Fruit fly (Drosophila melanogaster) whole organism, embryonic: Measurements from ENCODE around the gene Baldspot.
A peak's percentile ranks its signal among the peaks of the same experiment; 100 is the strongest.

ENCODE experiments used
- ATbp ChIP-seq: fragments of 200-800 bp; sonication (Bioruptor generic); optimal IDR thresholded peaks from 2 replicates; lab custom pipeline; 2017; ENCODE audit warnings: missing biosample characterization, mild to moderate bottlenecking, missing genetic modification characterization, missing genetic modification reagents
- Abd-B ChIP-seq: fragments of 200-800 bp; sonication (Bioruptor generic); optimal IDR thresholded peaks from 2 replicates; lab custom pipeline; 2018; ENCODE audit warnings: missing biosample characterization, mild to moderate bottlenecking, missing genetic modification characterization, moderate library complexity
- B-H2 ChIP-seq: fragments of 200-800 bp; sonication (Bioruptor generic); optimal IDR thresholded peaks from 2 replicates; lab custom pipeline; 2018; ENCODE audit warnings: missing biosample characterization, mild to moderate bottlenecking, missing genetic modification characterization
- CG10431 ChIP-seq: fragments of 200-800 bp; sonication (Bioruptor generic); optimal IDR thresholded peaks from 3 replicates; lab custom pipeline; 2018; ENCODE audit warnings: missing biosample characterization, mild to moderate bottlenecking, missing genetic modification characterization
- CG10959 ChIP-seq: fragments of 200-800 bp; sonication (Bioruptor generic); IDR thresholded peaks from 2 replicates; pipeline ENCODE4 v1.3.6; 2022; ENCODE audit warnings: missing biosample characterization, missing genetic modification characterization
- CG10979 ChIP-seq: fragments of 200-800 bp; sonication (Bioruptor generic); optimal IDR thresholded peaks from 2 replicates; lab custom pipeline; 2018; ENCODE audit warnings: missing biosample characterization, mild to moderate bottlenecking, missing genetic modification characterization, moderate library complexity
- CG11247 ChIP-seq: fragments of 200-800 bp; sonication (Bioruptor generic); IDR thresholded peaks from 2 replicates; pipeline ENCODE4 v1.3.6; 2022; ENCODE audit warnings: missing biosample characterization, missing genetic modification characterization
- CG12155 ChIP-seq: fragments of 200-800 bp; sonication (Bioruptor generic); optimal IDR thresholded peaks from 3 replicates; lab custom pipeline; 2016; ENCODE audit warnings: missing biosample characterization, missing genetic modification characterization
- CG1233 ChIP-seq: fragments of 200-800 bp; sonication (Bioruptor generic); optimal IDR thresholded peaks from 4 replicates; lab custom pipeline; 2018; ENCODE audit warnings: missing biosample characterization, mild to moderate bottlenecking, missing genetic modification characterization
- CG13894 ChIP-seq: fragments of 200-800 bp; sonication (Bioruptor generic); optimal IDR thresholded peaks from 3 replicates; lab custom pipeline; 2018; ENCODE audit warnings: missing biosample characterization, mild to moderate bottlenecking, missing genetic modification characterization, moderate library complexity
- CG15514 ChIP-seq: fragments of 200-800 bp; sonication (Bioruptor generic); optimal IDR thresholded peaks from 3 replicates; lab custom pipeline; 2017; ENCODE audit warnings: missing biosample characterization, missing genetic modification characterization, mild to moderate bottlenecking, moderate library complexity, missing genetic modification reagents
- CG1792 ChIP-seq: fragments of 200-800 bp; sonication (Bioruptor generic); optimal IDR thresholded peaks from 2 replicates; lab custom pipeline; 2016; ENCODE audit warnings: missing biosample characterization, missing genetic modification characterization
- CG18262 ChIP-seq: fragments of 200-800 bp; optimal IDR thresholded peaks from 3 replicates; lab custom pipeline; 2019; ENCODE audit warnings: missing biosample characterization, mild to moderate bottlenecking, missing genetic modification characterization, moderate library complexity
- CG2199 ChIP-seq: fragments of 200-800 bp; sonication (Bioruptor generic); IDR thresholded peaks from 3 replicates; pipeline ENCODE4 v1.3.6; 2022; ENCODE audit warnings: missing biosample characterization, missing genetic modification characterization
- CG2202 ChIP-seq: fragments of 200-800 bp; sonication (Bioruptor generic); optimal IDR thresholded peaks from 2 replicates; lab custom pipeline; 2018; ENCODE audit warnings: missing biosample characterization, mild to moderate bottlenecking, missing genetic modification characterization
- CG4282 ChIP-seq: fragments of 200-800 bp; sonication (Bioruptor generic); optimal IDR thresholded peaks from 2 replicates; lab custom pipeline; 2016; ENCODE audit warnings: missing biosample characterization, missing genetic modification characterization
- CG5953 ChIP-seq: fragments of 200-800 bp; sonication (Bioruptor generic); IDR thresholded peaks from 2 replicates; pipeline ENCODE4 v1.3.6; 2022; ENCODE audit warnings: missing biosample characterization, missing genetic modification characterization
- CG7987 ChIP-seq: fragments of 200-800 bp; sonication (Bioruptor generic); optimal IDR thresholded peaks from 2 replicates; lab custom pipeline; 2018; ENCODE audit warnings: missing biosample characterization, mild to moderate bottlenecking, missing genetic modification characterization, moderate library complexity
- CG8281 ChIP-seq: fragments of 200-800 bp; sonication (Bioruptor generic); optimal IDR thresholded peaks from 2 replicates; lab custom pipeline; 2018; ENCODE audit warnings: missing biosample characterization, mild to moderate bottlenecking, missing genetic modification characterization, moderate library complexity
- D19A ChIP-seq: fragments of 200-800 bp; optimal IDR thresholded peaks from 3 replicates; lab custom pipeline; 2019; ENCODE audit warnings: missing biosample characterization, mild to moderate bottlenecking, missing genetic modification characterization, moderate library complexity
- E2f1 ChIP-seq: fragments of 200-800 bp; sonication (Bioruptor generic); IDR thresholded peaks from 2 replicates; pipeline ENCODE4 v1.3.6; 2022; ENCODE audit warnings: missing biosample characterization, missing genetic modification characterization
- Fer3 ChIP-seq: fragments of 200-800 bp; sonication (Bioruptor generic); optimal IDR thresholded peaks from 2 replicates; lab custom pipeline; 2018; ENCODE audit warnings: missing biosample characterization, mild to moderate bottlenecking, missing genetic modification characterization, moderate library complexity
- HmgD ChIP-seq: fragments of 200-800 bp; sonication (Bioruptor generic); optimal IDR thresholded peaks from 3 replicates; lab custom pipeline; 2016; ENCODE audit warnings: missing biosample characterization, missing genetic modification characterization
- Hmx ChIP-seq: fragments of 200-800 bp; sonication (Bioruptor generic); optimal IDR thresholded peaks from 2 replicates; lab custom pipeline; 2016; ENCODE audit warnings: missing biosample characterization, missing genetic modification characterization
- Hr78 ChIP-seq, 2 experiments: fragments of 200-800 bp in 1 of 2; fragments of >200 bp in 1 of 2; sonication (Bioruptor generic) in 1 of 2; optimal IDR thresholded peaks; 2 replicates each; lab custom pipeline; 2017 to 2019; ENCODE audit warnings: missing biosample characterization in 2 of 2, missing genetic modification characterization in 2 of 2, mild to moderate bottlenecking in 1 of 2, moderate library complexity in 1 of 2
- Lhr ChIP-seq: fragments of 200-800 bp; sonication (Bioruptor generic); optimal IDR thresholded peaks from 3 replicates; lab custom pipeline; 2017; ENCODE audit warnings: mild to moderate bottlenecking, missing biosample characterization, missing genetic modification reagents, missing genetic modification characterization
- Nf-YA ChIP-seq: fragments of 200-800 bp; sonication (Bioruptor generic); IDR thresholded peaks from 2 replicates; pipeline ENCODE4 v1.3.6; 2022; ENCODE audit warnings: missing biosample characterization, missing genetic modification characterization
- Oli ChIP-seq: fragments of 200-800 bp; sonication (Bioruptor generic); optimal IDR thresholded peaks from 2 replicates; lab custom pipeline; 2018; ENCODE audit warnings: missing biosample characterization, mild to moderate bottlenecking, missing genetic modification characterization, moderate library complexity
- Optix ChIP-seq: fragments of 200-800 bp; sonication (Bioruptor generic); IDR thresholded peaks from 3 replicates; pipeline ENCODE4 v1.3.6; 2022; ENCODE audit warnings: missing biosample characterization, missing genetic modification characterization
- Sox102F ChIP-seq: fragments of 200-800 bp; sonication (Bioruptor generic); optimal IDR thresholded peaks from 2 replicates; lab custom pipeline; 2018; ENCODE audit warnings: missing biosample characterization, mild to moderate bottlenecking, missing genetic modification characterization, moderate library complexity
- Stat92E ChIP-seq, 3 experiments: fragments of >200 bp in 2 of 3; fragments of 200-800 bp in 1 of 3; sonication (Bioruptor generic) in 1 of 3; optimal IDR thresholded peaks; 2 replicates each; lab custom pipeline; 2017 to 2019; ENCODE audit warnings: missing biosample characterization in 3 of 3, missing genetic modification characterization in 3 of 3, mild to moderate bottlenecking in 1 of 3, moderate library complexity in 1 of 3
- Taf1 ChIP-seq: fragments of 200-800 bp; sonication (Bioruptor generic); IDR thresholded peaks from 2 replicates; pipeline ENCODE4 v1.3.6; 2022; ENCODE audit warnings: missing biosample characterization, missing genetic modification characterization
- Vsx1 ChIP-seq: fragments of 200-800 bp; sonication (Bioruptor generic); optimal IDR thresholded peaks from 2 replicates; lab custom pipeline; 2017; ENCODE audit warnings: missing biosample characterization, mild to moderate bottlenecking, missing genetic modification characterization, missing genetic modification reagents
- Xbp1 ChIP-seq: fragments of 200-800 bp; sonication (Bioruptor generic); optimal IDR thresholded peaks from 3 replicates; lab custom pipeline; 2016; ENCODE audit warnings: missing biosample characterization, mild to moderate bottlenecking, missing genetic modification characterization
- bbx ChIP-seq: fragments of 200-800 bp; sonication (Bioruptor generic); IDR thresholded peaks from 2 replicates; pipeline ENCODE4 v1.3.6; 2022; ENCODE audit warnings: missing biosample characterization, missing genetic modification characterization; ENCODE audit not compliant: partially characterized antibody
- bsh ChIP-seq, 2 experiments: fragments of 200-800 bp; sonication (Bioruptor generic); optimal IDR thresholded peaks; 2 replicates each; lab custom pipeline; 2017 to 2018; ENCODE audit warnings: mild to moderate bottlenecking in 2 of 2, missing biosample characterization in 2 of 2, missing genetic modification characterization in 2 of 2, moderate library complexity in 1 of 2
- croc ChIP-seq: fragments of 200-800 bp; sonication (Bioruptor generic); conservative IDR thresholded peaks from 3 replicates; pipeline ENCODE4 v1.3.6; 2022; ENCODE audit warnings: missing biosample characterization, missing genetic modification characterization
- crol ChIP-seq: fragments of 200-800 bp; sonication (Bioruptor generic); IDR thresholded peaks from 2 replicates; pipeline ENCODE4 v1.3.6; 2022; ENCODE audit warnings: missing biosample characterization, missing genetic modification characterization
- dmrt99B ChIP-seq: fragments of 200-800 bp; sonication (Bioruptor generic); optimal IDR thresholded peaks from 2 replicates; lab custom pipeline; 2018; ENCODE audit warnings: missing biosample characterization, mild to moderate bottlenecking, missing genetic modification characterization, moderate library complexity
- fu2 ChIP-seq: fragments of 200-800 bp; sonication (Bioruptor generic); optimal IDR thresholded peaks from 2 replicates; lab custom pipeline; 2016; ENCODE audit warnings: missing biosample characterization, missing genetic modification characterization
- gcm ChIP-seq: fragments of 200-800 bp; sonication (Bioruptor generic); optimal IDR thresholded peaks from 2 replicates; lab custom pipeline; 2019; ENCODE audit warnings: missing biosample characterization, mild to moderate bottlenecking, missing genetic modification characterization, moderate library complexity
- gem ChIP-seq: fragments of 200-800 bp; sonication (Bioruptor generic); optimal IDR thresholded peaks from 2 replicates; lab custom pipeline; 2019; ENCODE audit warnings: missing biosample characterization, mild to moderate bottlenecking, missing genetic modification characterization, moderate library complexity
- gsb-n ChIP-seq: fragments of 200-800 bp; sonication (Bioruptor generic); optimal IDR thresholded peaks from 3 replicates; lab custom pipeline; 2018; ENCODE audit warnings: missing biosample characterization, mild to moderate bottlenecking, missing genetic modification characterization
- hb ChIP-seq: fragments of 200-800 bp; sonication (Bioruptor generic); IDR thresholded peaks from 3 replicates; pipeline ENCODE4 v1.3.6; 2022; ENCODE audit warnings: missing biosample characterization, missing genetic modification characterization; ENCODE audit not compliant: partially characterized antibody
- odd ChIP-seq: fragments of 200-800 bp; sonication (Bioruptor generic); optimal IDR thresholded peaks from 2 replicates; lab custom pipeline; 2017; ENCODE audit warnings: missing biosample characterization, mild to moderate bottlenecking, missing genetic modification characterization
- salm ChIP-seq: fragments of 200-800 bp; sonication (Bioruptor generic); optimal IDR thresholded peaks from 2 replicates; lab custom pipeline; 2018; ENCODE audit warnings: missing biosample characterization, mild to moderate bottlenecking, missing genetic modification characterization
- sens-2 ChIP-seq: fragments of 200-800 bp; sonication (Bioruptor generic); IDR thresholded peaks from 2 replicates; pipeline ENCODE4 v1.3.6; 2022; ENCODE audit warnings: missing biosample characterization, missing genetic modification characterization
- tio ChIP-seq: fragments of 200-800 bp; sonication (Bioruptor generic); optimal IDR thresholded peaks from 2 replicates; lab custom pipeline; 2017; ENCODE audit warnings: missing biosample characterization, missing genetic modification characterization, inconsistent platforms
- trem ChIP-seq: fragments of 200-800 bp; optimal IDR thresholded peaks from 3 replicates; lab custom pipeline; 2019; ENCODE audit warnings: missing biosample characterization, mild to moderate bottlenecking, missing genetic modification characterization, moderate library complexity

Gene Baldspot

dm6 chr3L:16640509-16641068 is 20.8 kb downstream of the Baldspot start (continued):
- TF ChIP-seq CG10431 (GFP tag; lab: Kevin White, UChicago) = no peak
- peak; percentile 37 for TF ChIP-seq dmrt99B (tag; lab: Kevin White, UChicago)
- peak; percentile 53 for TF ChIP-seq gcm (GFP tag; lab: Kevin White, UChicago)
- TF ChIP-seq Xbp1 (GFP tag; lab: Kevin White, UChicago) = no peak
- TF ChIP-seq Hmx (GFP tag; lab: Kevin White, UChicago) = no peak
- TF ChIP-seq CG11247 (GFP tag; lab: Robert Waterston, UW) = no peak
- TF ChIP-seq CG8281 (tag; lab: Kevin White, UChicago) = peak; percentile 88
- TF ChIP-seq bbx (GFP tag; lab: Robert Waterston, UW) = no peak
- TF ChIP-seq salm (tag; lab: Kevin White, UChicago) = peak; percentile 64
- no peak for TF ChIP-seq Taf1 (GFP tag; lab: Robert Waterston, UW)
- peak; percentile 28 for TF ChIP-seq Sox102F (GFP tag; lab: Kevin White, UChicago)
- no peak for TF ChIP-seq Optix
- TF ChIP-seq HmgD (GFP tag; lab: Kevin White, UChicago) = no peak
- TF ChIP-seq CG10959 (GFP tag; lab: Robert Waterston, UW) = no peak
- peak; percentile 67 for TF ChIP-seq gem (tag; lab: Kevin White, UChicago)
- TF ChIP-seq Oli = peak; percentile 16
- TF ChIP-seq Nf-YA = no peak
- peak; percentile 72 for TF ChIP-seq CG18262 (tag; lab: Kevin White, UChicago)
- TF ChIP-seq CG1233 (GFP tag; lab: Kevin White, UChicago) = peak; percentile 40
- peak; percentile 71 for TF ChIP-seq Vsx1 (GFP tag; lab: Kevin White, UChicago)
- TF ChIP-seq CG5953 (GFP tag; lab: Robert Waterston, UW) = no peak
- TF ChIP-seq CG13894 (tag; lab: Kevin White, UChicago) = no peak
- no peak for TF ChIP-seq tio (GFP tag; lab: Kevin White, UChicago)
- TF ChIP-seq Lhr (GFP tag; lab: Kevin White, UChicago) = peak; percentile 38
- peak; percentile 76 for TF ChIP-seq CG2202 (tag; lab: Kevin White, UChicago)
- no peak for TF ChIP-seq CG12155 (GFP tag; lab: Kevin White, UChicago)
- TF ChIP-seq CG2199 (GFP tag; lab: Robert Waterston, UW) = no peak
- TF ChIP-seq D19A (tag; lab: Kevin White, UChicago) = peak; percentile 54
- TF ChIP-seq fu2 = no peak
- TF ChIP-seq bsh (GFP tag; optimal IDR thresholded peaks at IDR 0.05; lab: Kevin White, UChicago) = peak in 1 of 2 experiments; percentile 52
- peak; percentile 54 for TF ChIP-seq crol (GFP tag; lab: Robert Waterston, UW)
- TF ChIP-seq Stat92E (GFP tag; optimal IDR thresholded peaks at IDR 0.05; lab: Kevin White, UChicago) = no peak
- no peak for TF ChIP-seq Abd-B (GFP tag; lab: Kevin White, UChicago)
- peak; percentile 7 for TF ChIP-seq Fer3 (tag; lab: Kevin White, UChicago)
- TF ChIP-seq CG10979 (tag; lab: Kevin White, UChicago) = peak; percentile 58
- TF ChIP-seq E2f1 (GFP tag; lab: Robert Waterston, UW) = no peak
- no peak for TF ChIP-seq B-H2 (GFP tag; lab: Kevin White, UChicago)
- no peak for TF ChIP-seq CG1792
- peak; percentile 32 for TF ChIP-seq odd (GFP tag; lab: Kevin White, UChicago)
- no peak for TF ChIP-seq CG15514 (GFP tag; lab: Kevin White, UChicago)
- TF ChIP-seq sens-2 (GFP tag; lab: Robert Waterston, UW) = no peak
- TF ChIP-seq trem (tag; lab: Kevin White, UChicago) = peak; percentile 60
- TF ChIP-seq croc = no peak
- peak; percentile 82 for TF ChIP-seq ATbp (GFP tag; lab: Kevin White, UChicago)
- no peak for TF ChIP-seq CG4282 (GFP tag; lab: Kevin White, UChicago)
- TF ChIP-seq CG7987 (GFP tag; lab: Kevin White, UChicago) = no peak
- no peak for TF ChIP-seq hb (GFP tag; lab: Robert Waterston, UW)
- TF ChIP-seq gsb-n (tag; lab: Kevin White, UChicago) = peak; percentile 77
- peak in 1 of 2 experiments; percentile 45 for TF ChIP-seq Hr78 (GFP tag; optimal IDR thresholded peaks at IDR 0.05; lab: Kevin White, UChicago)
